Worm (Caenorhabditis elegans) whole organism, midembryonic: ENCODE measurements around the gene mfsd-8.

Experiments used
- T22C8.4 ChIP-seq: fragments of 200-800 bp; sonication (Bioruptor generic); IDR thresholded peaks from 2 replicates; pipeline ENCODE4 v1.3.6; 2022; ENCODE audit warnings: missing genetic modification characterization, missing compliant biosample characterization
- cog-1 ChIP-seq: sonication (generic microtip); optimal IDR thresholded peaks from 2 replicates; lab custom pipeline; 2016; ENCODE audit warnings: missing genetic modification characterization, missing compliant biosample characterization
- flt-1 ChIP-seq: fragments of 200-800 bp; sonication (Bioruptor generic); IDR thresholded peaks from 2 replicates; pipeline ENCODE4 v1.3.6; 2022; ENCODE audit warnings: missing genetic modification characterization, missing compliant biosample characterization
- klf-2 ChIP-seq: fragments of 200-800 bp; sonication (Bioruptor generic); conservative IDR thresholded peaks from 2 replicates; pipeline ENCODE4 v1.3.6; 2022; ENCODE audit warnings: missing genetic modification reagents, missing genetic modification characterization, missing compliant biosample characterization
- med-1 ChIP-seq: sonication (generic microtip); optimal IDR thresholded peaks from 2 replicates; lab custom pipeline; 2017; ENCODE audit warnings: missing genetic modification characterization, mild to moderate bottlenecking, missing compliant biosample characterization, antibody characterized with exemption, missing genetic modification reagents; ENCODE audit not compliant: insufficient read depth
- ref-1 ChIP-seq: fragments of 200-800 bp; sonication (Bioruptor generic); conservative IDR thresholded peaks from 2 replicates; pipeline ENCODE4 v1.3.6; 2022; ENCODE audit warnings: missing genetic modification reagents, missing genetic modification characterization, missing compliant biosample characterization
- tab-1 ChIP-seq: fragments of 200-800 bp; sonication (Bioruptor generic); IDR thresholded peaks from 2 replicates; pipeline ENCODE4 v1.3.6; 2022; ENCODE audit warnings: missing genetic modification characterization, missing compliant biosample characterization
- ztf-23 ChIP-seq: fragments of 200-800 bp; sonication (Bioruptor generic); IDR thresholded peaks from 2 replicates; pipeline ENCODE4 v1.3.6; 2022; ENCODE audit warnings: missing genetic modification reagents, missing genetic modification characterization, missing compliant biosample characterization
- ztf-29 ChIP-seq: fragments of 200-800 bp; sonication (Bioruptor generic); IDR thresholded peaks from 2 replicates; pipeline ENCODE4 v1.3.6; 2022; ENCODE audit warnings: missing genetic modification reagents, missing genetic modification characterization, missing compliant biosample characterization

The mfsd-8 gene

DNA sequence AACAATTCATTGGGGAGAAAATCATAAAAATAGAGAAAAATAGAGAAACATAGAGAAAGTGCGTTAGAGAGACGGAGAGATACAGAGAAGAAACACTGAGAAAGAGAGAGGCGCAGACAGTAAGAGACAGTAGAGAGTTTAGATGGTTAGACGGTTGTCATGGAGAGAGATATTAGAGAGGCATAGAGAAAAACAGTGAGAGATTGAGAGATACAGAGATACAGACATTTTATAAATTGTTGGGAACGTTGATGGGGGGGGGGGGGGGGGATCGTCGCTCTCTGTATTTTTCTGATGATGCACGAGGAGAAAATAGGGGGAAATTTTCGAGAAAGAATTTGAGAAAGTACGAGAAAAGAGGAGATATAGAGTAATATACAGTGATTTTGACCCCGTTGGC lies 2.8 kb upstream of the mfsd-8 start:
- peak; percentile 55 for TF ChIP-seq cog-1
- 0 out of 2 replicates have a peak, but pooled peaks have one; percentile 39 for TF ChIP-seq ztf-23
- TF ChIP-seq flt-1 (GFP tag; lab: Robert Waterston, UW): no peak
- TF ChIP-seq ref-1 (GFP tag; lab: Robert Waterston, UW): no peak
- no peak for TF ChIP-seq tab-1 (GFP tag; lab: Robert Waterston, UW)
- no peak for TF ChIP-seq med-1 (GFP tag; lab: Kevin White, UChicago)
- TF ChIP-seq ztf-29 (GFP tag; lab: Robert Waterston, UW): no peak
- TF ChIP-seq T22C8.4: no peak
- TF ChIP-seq klf-2 (GFP tag; lab: Robert Waterston, UW): no peak

DNA sequence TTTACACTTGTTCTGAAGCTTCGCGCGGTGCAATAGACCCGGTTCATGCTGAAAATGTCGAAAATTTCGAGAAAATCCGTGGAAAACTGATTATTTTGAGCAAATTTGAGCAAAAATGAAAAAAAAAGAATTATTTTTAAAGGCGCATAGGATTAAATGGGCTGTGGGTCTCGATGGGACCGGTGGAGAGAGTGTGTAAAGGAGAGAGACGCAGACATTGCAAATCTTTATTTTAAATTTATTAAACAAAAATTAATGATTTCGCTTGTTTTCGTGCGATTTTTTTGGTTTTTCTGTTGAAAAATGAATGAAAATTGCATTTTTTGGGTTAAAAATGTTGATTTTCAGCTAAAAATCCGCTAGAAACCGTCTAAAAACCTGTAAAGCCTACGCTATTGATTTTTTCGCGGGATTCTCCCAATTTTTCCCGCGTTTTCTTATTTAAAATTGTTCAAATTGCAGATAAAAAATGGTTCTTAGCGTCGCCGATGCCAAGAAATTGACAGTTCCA lies 12.2 kb downstream of the mfsd-8 start, which contains the start of the genes Y53G8AR.8 and Y53G8AR.6:
TSS of gene Y53G8AR.8 (minus strand) at position 48 of the 511 bp plus-strand sequence.
TSS of gene Y53G8AR.6 (plus strand) at position 461 of the 511 bp plus-strand sequence.
- no peak for TF ChIP-seq ref-1 (GFP tag; lab: Robert Waterston, UW)
- TF ChIP-seq tab-1 (GFP tag; lab: Robert Waterston, UW): no peak
- TF ChIP-seq ztf-23: no peak
- TF ChIP-seq T22C8.4: no peak
- TF ChIP-seq med-1 (GFP tag; lab: Kevin White, UChicago): no peak
- no peak for TF ChIP-seq flt-1 (GFP tag; lab: Robert Waterston, UW)
- TF ChIP-seq ztf-29 (GFP tag; lab: Robert Waterston, UW): no peak
- TF ChIP-seq cog-1: no peak
- TF ChIP-seq klf-2 (GFP tag; lab: Robert Waterston, UW): no peak

DNA sequence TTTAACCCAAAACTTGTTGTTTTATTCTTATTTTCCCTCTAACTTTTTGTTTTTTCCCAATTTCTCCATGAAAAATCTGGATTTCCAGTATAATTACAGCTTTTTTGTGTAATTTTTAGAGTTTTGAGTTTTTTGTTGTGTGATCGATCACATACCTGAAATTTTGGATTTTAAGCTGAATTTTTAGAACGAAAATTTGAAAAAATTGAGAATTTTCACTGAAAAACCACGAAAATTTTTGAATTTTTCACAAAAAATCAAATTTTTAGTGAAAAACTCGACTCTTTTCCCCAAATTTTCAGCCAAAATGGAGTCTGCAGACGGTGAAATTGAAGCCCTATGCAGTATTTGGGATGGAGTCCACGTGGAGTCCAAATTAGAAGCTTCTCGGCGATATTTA lies 15.0 kb downstream of the mfsd-8 start, which contains the start of gene Y53G8AR.5:
TSS of gene Y53G8AR.5 (plus strand) at position 301 of the 400 bp plus-strand sequence.
- TF ChIP-seq flt-1 (GFP tag; lab: Robert Waterston, UW) (no peak), klf-2 (GFP tag; lab: Robert Waterston, UW) (no peak), T22C8.4 (no peak), ztf-23 (no peak), cog-1 (no peak), ref-1 (GFP tag; lab: Robert Waterston, UW) (no peak), med-1 (GFP tag; lab: Kevin White, UChicago) (no peak), tab-1 (GFP tag; lab: Robert Waterston, UW) (no peak), ztf-29 (GFP tag; lab: Robert Waterston, UW) (no peak)

DNA sequence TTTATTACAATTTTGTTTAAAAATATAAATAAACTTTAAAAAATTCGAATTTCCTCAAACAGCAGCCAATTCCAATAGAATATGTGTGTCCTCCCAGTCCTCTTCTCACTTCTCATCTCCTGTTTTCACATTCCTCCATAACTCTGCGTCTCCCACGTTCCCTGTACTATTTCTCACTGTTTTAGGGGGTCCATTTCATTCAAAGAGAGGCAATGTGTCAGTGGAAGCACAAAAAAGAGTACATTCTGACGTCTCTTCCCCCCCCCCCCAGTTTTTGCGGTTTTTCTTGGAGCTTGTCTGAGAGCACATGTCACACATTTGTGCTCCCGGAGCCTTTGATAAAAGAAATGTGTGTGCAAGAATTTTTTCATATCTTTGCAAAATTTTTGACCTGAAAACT lies 22.4 kb downstream of the mfsd-8 start:
- TF ChIP-seq flt-1 (GFP tag; lab: Robert Waterston, UW) (no peak), tab-1 (GFP tag; lab: Robert Waterston, UW) (no peak), klf-2 (GFP tag; lab: Robert Waterston, UW) (no peak), T22C8.4 (no peak), med-1 (GFP tag; lab: Kevin White, UChicago) (no peak), ztf-23 (no peak), cog-1 (no peak), ztf-29 (GFP tag; lab: Robert Waterston, UW) (no peak), ref-1 (GFP tag; lab: Robert Waterston, UW) (no peak)

DNA sequence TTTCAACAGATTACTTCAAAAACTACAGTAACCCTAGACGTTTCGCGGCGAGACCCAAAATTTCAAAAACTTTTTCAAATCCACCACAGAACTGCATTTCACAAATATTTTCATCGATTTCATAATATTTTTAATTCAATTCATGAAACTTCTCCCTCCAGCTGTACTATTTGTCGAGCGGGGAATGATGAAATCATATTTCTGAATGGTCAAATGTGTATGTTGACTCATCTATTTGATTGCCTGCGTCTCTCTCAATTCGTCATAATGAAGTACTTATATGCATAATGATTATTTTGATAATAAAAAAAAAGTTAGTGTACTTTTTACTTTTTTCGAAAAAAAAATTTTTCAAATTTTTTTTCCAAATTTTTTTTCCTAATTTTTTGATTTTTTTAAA lies 24.2 kb downstream of the mfsd-8 start:
- TF ChIP-seq ztf-23 (no peak), med-1 (GFP tag; lab: Kevin White, UChicago) (no peak), flt-1 (GFP tag; lab: Robert Waterston, UW) (no peak), ref-1 (GFP tag; lab: Robert Waterston, UW) (no peak), ztf-29 (GFP tag; lab: Robert Waterston, UW) (no peak), cog-1 (no peak)

DNA sequence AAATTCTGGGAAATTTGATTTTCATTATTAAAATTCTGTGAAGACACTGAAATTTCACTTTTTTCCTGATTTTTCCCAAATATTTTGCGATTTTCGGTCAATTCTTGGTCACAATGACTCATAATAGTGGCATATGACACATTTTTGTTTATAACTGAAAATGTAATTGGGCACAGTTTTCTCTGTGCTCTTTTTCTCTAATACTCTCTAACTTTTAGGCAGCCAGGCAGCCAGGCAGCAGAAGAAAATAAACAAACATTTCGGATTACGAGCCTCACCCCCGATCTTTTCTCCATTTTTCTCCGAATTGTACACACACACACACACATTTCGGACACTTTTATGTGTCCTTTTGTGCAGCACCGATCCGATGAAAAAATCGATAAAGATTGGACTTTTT lies 25.3 kb downstream of the mfsd-8 start:
- TF ChIP-seq T22C8.4 (no peak; the same call in 1 of the 2 replicates), cog-1 (no peak), med-1 (GFP tag; lab: Kevin White, UChicago) (no peak), ztf-23 (no peak)

DNA sequence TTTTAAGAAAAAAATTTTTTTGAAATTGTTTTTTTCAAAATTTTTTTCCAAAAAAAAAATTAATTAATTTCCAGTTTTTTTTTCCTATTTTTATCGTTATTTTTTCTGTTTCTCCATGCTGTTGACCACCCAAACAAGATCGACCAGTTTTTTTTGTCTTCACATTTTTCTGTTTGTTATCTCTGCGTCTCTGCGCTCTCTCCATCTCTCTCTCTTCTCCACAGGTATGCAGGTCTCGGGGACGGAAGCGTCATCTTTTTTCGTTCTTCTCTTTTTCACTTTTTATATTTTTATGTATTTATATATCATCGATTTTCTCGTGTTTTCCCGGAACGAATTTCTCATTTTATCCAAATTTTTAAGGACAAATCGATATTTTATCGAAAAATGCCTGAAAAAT lies 26.8 kb downstream of the mfsd-8 start:
- TF ChIP-seq T22C8.4 (no peak), flt-1 (GFP tag; lab: Robert Waterston, UW) (no peak), cog-1 (no peak), tab-1 (GFP tag; lab: Robert Waterston, UW) (no peak), klf-2 (GFP tag; lab: Robert Waterston, UW) (no peak), ref-1 (GFP tag; lab: Robert Waterston, UW) (no peak), med-1 (GFP tag; lab: Kevin White, UChicago) (no peak), ztf-23 (no peak), ztf-29 (GFP tag; lab: Robert Waterston, UW) (no peak)

DNA sequence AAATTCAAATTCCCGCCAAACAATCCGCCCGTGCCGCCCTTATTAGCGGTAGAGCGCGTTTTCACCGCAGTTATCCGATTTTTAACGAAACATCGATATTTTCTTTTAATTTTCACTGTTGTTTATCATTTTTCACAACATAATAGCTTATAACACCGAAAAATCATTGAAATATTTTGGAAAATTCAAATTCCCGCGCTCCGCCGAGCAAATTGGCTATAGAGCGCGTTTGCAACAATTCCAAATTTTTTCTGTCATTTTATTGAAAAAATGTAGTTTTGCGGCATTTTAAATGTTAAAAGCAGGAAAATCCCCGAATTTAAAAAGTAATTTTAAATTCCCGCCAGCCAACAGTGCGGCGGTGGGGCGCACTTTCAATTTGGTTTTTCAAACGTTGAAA lies 27.6 kb downstream of the mfsd-8 start:
- TF ChIP-seq T22C8.4 (no peak), med-1 (GFP tag; lab: Kevin White, UChicago) (no peak), ref-1 (GFP tag; lab: Robert Waterston, UW) (no peak), flt-1 (GFP tag; lab: Robert Waterston, UW) (no peak)

DNA sequence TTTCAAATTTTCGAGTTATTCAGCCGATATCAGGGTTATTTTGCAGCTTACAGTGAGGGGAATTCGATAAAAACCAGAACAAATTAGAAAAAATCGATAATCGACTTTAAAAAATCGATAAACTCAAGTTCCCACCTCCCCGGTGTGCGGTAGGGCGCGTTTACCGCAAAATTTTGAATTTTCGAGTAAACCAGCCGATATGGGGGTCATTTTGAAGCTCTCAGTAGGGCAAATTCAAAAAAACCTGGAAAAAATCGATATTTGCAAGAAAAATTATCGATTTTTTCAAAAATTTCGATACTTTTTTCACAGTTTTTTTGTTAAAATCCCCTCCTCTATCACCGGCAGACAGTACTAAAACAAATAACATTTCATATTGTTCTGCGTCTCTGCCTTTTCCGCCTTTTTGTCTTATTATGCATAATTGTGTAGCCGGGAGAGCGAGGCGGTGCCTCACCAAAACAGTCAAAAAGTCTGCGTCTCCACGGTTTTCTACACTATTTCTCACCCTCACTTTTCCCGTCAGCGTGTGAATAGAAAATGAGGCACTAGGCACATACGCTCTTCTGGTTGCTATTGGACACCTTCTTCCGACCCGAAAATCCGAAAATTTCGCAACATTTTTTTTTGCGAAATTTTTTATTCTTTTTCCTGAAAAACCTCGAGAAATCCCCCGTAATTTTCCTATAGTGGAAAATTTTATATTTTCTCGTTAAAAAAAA lies 28.9 kb downstream of the mfsd-8 start, which contains the start of gene ral-1:
TSS of gene ral-1 (plus strand) at position 435 of the 722 bp plus-strand sequence.
- TF ChIP-seq cog-1 (no peak), T22C8.4 (peak; percentile 84)

DNA sequence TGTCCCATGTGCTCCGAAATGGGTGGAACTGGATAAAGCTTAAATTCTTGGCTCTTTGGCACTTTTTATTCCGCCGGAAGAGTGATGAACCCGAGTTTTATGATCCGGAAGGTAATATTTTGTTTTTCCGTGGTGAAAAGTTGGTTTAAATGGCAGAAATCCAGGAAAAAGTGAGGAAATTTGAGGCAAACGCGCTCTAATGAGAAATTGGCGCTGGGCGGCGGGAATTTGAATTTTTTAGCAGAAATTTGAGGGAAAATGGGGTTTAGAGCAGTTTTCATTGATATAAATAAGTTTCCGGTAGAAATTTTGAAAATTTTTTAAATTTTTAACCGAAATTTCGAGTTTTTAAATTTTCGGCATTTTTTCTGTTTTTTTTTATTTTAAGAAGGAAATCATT lies 29.5 kb downstream of the mfsd-8 start:
- no peak for TF ChIP-seq klf-2 (GFP tag; lab: Robert Waterston, UW)
- no peak for TF ChIP-seq ref-1 (GFP tag; lab: Robert Waterston, UW)
